Worm (Caenorhabditis elegans) whole organism, mixed stage, embryonic: ENCODE data around the gene C50B8.4.

Source experiments
- blmp-1 ChIP-seq: fragments of 150-350 bp; optimal IDR thresholded peaks from 2 replicates; lab custom pipeline; 2014; ENCODE audit warnings: missing biosample characterization, missing genetic modification characterization
- cnd-1 ChIP-seq: fragments of 200-800 bp; sonication (Bioruptor generic); optimal IDR thresholded peaks from 2 replicates; lab custom pipeline; 2018; ENCODE audit warnings: mild to moderate bottlenecking, missing genetic modification characterization, missing compliant biosample characterization
- mab-5 ChIP-seq: fragments of 150-350 bp; optimal IDR thresholded peaks from 2 replicates; lab custom pipeline; 2014; ENCODE audit warnings: missing biosample characterization, missing genetic modification characterization
- nhr-237 ChIP-seq: fragments of 150-350 bp; optimal IDR thresholded peaks from 2 replicates; lab custom pipeline; 2014; ENCODE audit warnings: missing biosample characterization, missing genetic modification characterization
- pha-4 ChIP-seq: fragments of 150-350 bp; optimal IDR thresholded peaks from 2 replicates; lab custom pipeline; 2018; ENCODE audit warnings: missing biosample characterization, missing genetic modification reagents, missing genetic modification characterization
- snpc-4 ChIP-seq: fragments of 150-350 bp; optimal IDR thresholded peaks from 2 replicates; lab custom pipeline; 2014; ENCODE audit warnings: missing biosample characterization, missing genetic modification characterization
- unc-62 ChIP-seq: fragments of 150-350 bp; optimal IDR thresholded peaks from 2 replicates; lab custom pipeline; 2014; ENCODE audit warnings: missing biosample characterization, missing genetic modification reagents, missing genetic modification characterization

DNA sequence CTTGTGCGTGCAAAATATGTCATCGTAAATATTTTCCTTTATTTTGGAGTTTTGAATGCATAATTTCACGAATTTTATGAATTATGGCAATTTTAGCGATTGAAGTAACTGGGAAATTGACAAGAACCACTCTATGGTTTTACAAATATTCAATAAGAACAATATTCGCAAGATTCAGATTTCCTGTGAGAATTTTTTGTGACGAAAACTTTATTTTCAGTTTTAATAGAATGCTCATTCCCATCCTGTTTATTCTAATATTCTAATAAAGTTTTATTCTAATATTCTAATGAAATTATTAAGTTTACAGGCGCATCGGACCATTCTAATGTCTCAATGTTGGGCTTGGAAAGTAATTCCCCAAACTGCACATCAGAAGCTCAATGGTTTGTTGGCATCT is 48.6 kb upstream of the C50B8.4 start, which contains the start of gene R11G10.3:
- no peak for TF ChIP-seq pha-4 (tag; lab: Kevin White, UChicago)
- no peak for TF ChIP-seq blmp-1 (tag; lab: Kevin White, UChicago)
- TF ChIP-seq unc-62 (GFP tag; lab: Kevin White, UChicago): no peak
- no peak for TF ChIP-seq snpc-4 (tag; lab: Kevin White, UChicago)
- no peak for TF ChIP-seq mab-5 (tag; lab: Kevin White, UChicago)
- TF ChIP-seq nhr-237 (tag; lab: Kevin White, UChicago): no peak
- no peak for TF ChIP-seq cnd-1 (tag; lab: Kevin White, UChicago)
